Fruit fly (Drosophila melanogaster) whole organism, embryonic: Measurements from ENCODE around the gene ninaG.
A peak's percentile ranks its signal among the peaks of the same experiment; 100 is the strongest.

Source experiments
- Aef1 ChIP-seq: fragments of 200-800 bp; sonication (Bioruptor generic); IDR thresholded peaks from 3 replicates; pipeline ENCODE4 v1.3.6; 2022; ENCODE audit warnings: missing biosample characterization, missing genetic modification characterization
- B-H2 ChIP-seq: fragments of 200-800 bp; sonication (Bioruptor generic); optimal IDR thresholded peaks from 2 replicates; lab custom pipeline; 2018; ENCODE audit warnings: missing biosample characterization, mild to moderate bottlenecking, missing genetic modification characterization
- CG11560 ChIP-seq: fragments of 200-800 bp; sonication (Bioruptor generic); IDR thresholded peaks from 3 replicates; pipeline ENCODE4 v1.3.6; 2022; ENCODE audit warnings: missing biosample characterization, missing genetic modification characterization
- CG1233 ChIP-seq: fragments of 200-800 bp; sonication (Bioruptor generic); optimal IDR thresholded peaks from 4 replicates; lab custom pipeline; 2018; ENCODE audit warnings: missing biosample characterization, mild to moderate bottlenecking, missing genetic modification characterization
- CG13287 ChIP-seq: fragments of 200-800 bp; sonication (Bioruptor generic); IDR thresholded peaks from 2 replicates; pipeline ENCODE4 v1.3.6; 2022; ENCODE audit warnings: missing biosample characterization, missing genetic modification characterization; ENCODE audit not compliant: partially characterized antibody
- CG13424 ChIP-seq: fragments of 200-800 bp; sonication (Bioruptor generic); optimal IDR thresholded peaks from 2 replicates; lab custom pipeline; 2019; ENCODE audit warnings: missing biosample characterization, mild to moderate bottlenecking, missing genetic modification characterization, moderate library complexity
- CG14710 ChIP-seq: fragments of 200-800 bp; sonication (Bioruptor generic); optimal IDR thresholded peaks from 3 replicates; lab custom pipeline; 2019; ENCODE audit warnings: missing biosample characterization, mild to moderate bottlenecking, missing genetic modification characterization, moderate library complexity
- CG15479 ChIP-seq: fragments of 200-800 bp; sonication (Bioruptor generic); optimal IDR thresholded peaks from 3 replicates; lab custom pipeline; 2019; ENCODE audit warnings: missing biosample characterization, mild to moderate bottlenecking, missing genetic modification characterization, moderate library complexity
- CG17359 ChIP-seq: fragments of 200-800 bp; sonication (Bioruptor generic); optimal IDR thresholded peaks from 3 replicates; lab custom pipeline; 2018; ENCODE audit warnings: missing biosample characterization, mild to moderate bottlenecking, missing genetic modification characterization, moderate library complexity
- CG17361 ChIP-seq: fragments of 200-800 bp; sonication (Bioruptor generic); IDR thresholded peaks from 3 replicates; pipeline ENCODE4 v1.3.6; 2022; ENCODE audit warnings: missing biosample characterization, missing genetic modification characterization
- CG18476 ChIP-seq: fragments of 200-800 bp; sonication (Bioruptor generic); optimal IDR thresholded peaks from 2 replicates; lab custom pipeline; 2016; ENCODE audit warnings: missing biosample characterization, mild to moderate bottlenecking, missing genetic modification characterization
- CG2875 ChIP-seq: fragments of 200-800 bp; sonication (Bioruptor generic); optimal IDR thresholded peaks from 2 replicates; lab custom pipeline; 2017; ENCODE audit warnings: missing biosample characterization, mild to moderate bottlenecking, missing genetic modification characterization, missing genetic modification reagents
- CG31224 ChIP-seq: fragments of 200-800 bp; sonication (Bioruptor generic); IDR thresholded peaks from 2 replicates; pipeline ENCODE4 v1.3.6; 2022; ENCODE audit warnings: missing biosample characterization, missing genetic modification characterization
- CG3163 ChIP-seq: fragments of 200-800 bp; sonication (Bioruptor generic); optimal IDR thresholded peaks from 3 replicates; lab custom pipeline; 2016; ENCODE audit warnings: missing biosample characterization, missing genetic modification characterization
- CG4404 ChIP-seq: fragments of 200-800 bp; sonication (Bioruptor generic); IDR thresholded peaks from 2 replicates; pipeline ENCODE4 v1.3.6; 2022; ENCODE audit warnings: missing biosample characterization, missing genetic modification characterization
- CG4617 ChIP-seq: fragments of 200-800 bp; sonication (Bioruptor generic); optimal IDR thresholded peaks from 3 replicates; lab custom pipeline; 2016; ENCODE audit warnings: missing biosample characterization, missing genetic modification characterization, borderline replicate concordance
- CG4820 ChIP-seq: fragments of 200-800 bp; sonication (Bioruptor generic); optimal IDR thresholded peaks from 3 replicates; lab custom pipeline; 2016; ENCODE audit warnings: missing biosample characterization, missing genetic modification characterization
- CG8765 ChIP-seq: fragments of 200-800 bp; sonication (Bioruptor generic); IDR thresholded peaks from 2 replicates; pipeline ENCODE4 v1.3.6; 2022; ENCODE audit warnings: missing biosample characterization, missing genetic modification characterization
- CG9817 ChIP-seq: fragments of 200-800 bp; sonication (Bioruptor generic); optimal IDR thresholded peaks from 2 replicates; lab custom pipeline; 2018; ENCODE audit warnings: missing biosample characterization, mild to moderate bottlenecking, missing genetic modification characterization, moderate library complexity
- Chrac-16 ChIP-seq: fragments of 200-800 bp; sonication (Bioruptor generic); optimal IDR thresholded peaks from 3 replicates; lab custom pipeline; 2016; ENCODE audit warnings: missing biosample characterization, missing genetic modification characterization
- CoRest ChIP-seq: fragments of 200-800 bp; sonication (Bioruptor generic); optimal IDR thresholded peaks from 3 replicates; lab custom pipeline; 2018; ENCODE audit warnings: missing biosample characterization, mild to moderate bottlenecking, missing genetic modification characterization, moderate library complexity
- Dbx ChIP-seq: fragments of 200-800 bp; sonication (Bioruptor generic); IDR thresholded peaks from 3 replicates; pipeline ENCODE4 v1.3.6; 2022; ENCODE audit warnings: missing biosample characterization, missing genetic modification characterization
- Dfd ChIP-seq, 2 experiments: fragments of >200 bp; optimal IDR thresholded peaks; 2 replicates each; lab custom pipeline; 2017; ENCODE audit warnings: missing biosample characterization in 2 of 2, missing genetic modification characterization in 2 of 2
- Dll ChIP-seq: fragments of 200-800 bp; sonication (Bioruptor generic); IDR thresholded peaks from 4 replicates; pipeline ENCODE4 v1.3.6; 2022; ENCODE audit warnings: missing biosample characterization, missing genetic modification characterization; ENCODE audit not compliant: partially characterized antibody
- Elba2 ChIP-seq: fragments of 200-800 bp; sonication (Bioruptor generic); optimal IDR thresholded peaks from 3 replicates; lab custom pipeline; 2016; ENCODE audit warnings: missing biosample characterization, missing genetic modification characterization
- H2.0 ChIP-seq: fragments of 200-800 bp; sonication (Bioruptor generic); IDR thresholded peaks from 2 replicates; pipeline ENCODE4 v1.3.6; 2022; ENCODE audit warnings: missing biosample characterization, missing genetic modification characterization
- HLH3B ChIP-seq: fragments of 200-800 bp; sonication (Bioruptor generic); IDR thresholded peaks from 2 replicates; pipeline ENCODE4 v1.3.6; 2022; ENCODE audit warnings: missing biosample characterization, missing genetic modification characterization
- Hr3 ChIP-seq: fragments of 200-800 bp; sonication (Bioruptor generic); optimal IDR thresholded peaks from 3 replicates; lab custom pipeline; 2016; ENCODE audit warnings: missing biosample characterization, missing genetic modification characterization
- Lim3 ChIP-seq: fragments of 200-800 bp; sonication (Bioruptor generic); IDR thresholded peaks from 2 replicates; pipeline ENCODE4 v1.3.6; 2022; ENCODE audit warnings: missing biosample characterization, missing genetic modification characterization
- Nf-YC ChIP-seq: fragments of 200-800 bp; optimal IDR thresholded peaks from 3 replicates; lab custom pipeline; 2019; ENCODE audit warnings: missing biosample characterization, mild to moderate bottlenecking, missing genetic modification characterization, moderate library complexity
- Oli ChIP-seq: fragments of 200-800 bp; sonication (Bioruptor generic); optimal IDR thresholded peaks from 2 replicates; lab custom pipeline; 2018; ENCODE audit warnings: missing biosample characterization, mild to moderate bottlenecking, missing genetic modification characterization, moderate library complexity
- Pdp1 ChIP-seq, 2 experiments: fragments of 200-800 bp; sonication (Bioruptor generic); optimal IDR thresholded peaks; 3 replicates each; lab custom pipeline; 2016; ENCODE audit warnings: missing biosample characterization in 2 of 2, missing genetic modification characterization in 2 of 2, mild to moderate bottlenecking in 1 of 2, moderate library complexity in 1 of 2
- Rfx ChIP-seq: fragments of 200-800 bp; sonication (Bioruptor generic); IDR thresholded peaks from 2 replicates; pipeline ENCODE4 v1.3.6; 2022; ENCODE audit warnings: missing biosample characterization, missing genetic modification characterization
- Sin3A ChIP-seq: fragments of >200 bp; optimal IDR thresholded peaks from 2 replicates; lab custom pipeline; 2018
- TFAM ChIP-seq: fragments of 200-800 bp; sonication (Bioruptor generic); optimal IDR thresholded peaks from 2 replicates; lab custom pipeline; 2017; ENCODE audit warnings: missing biosample characterization, missing genetic modification characterization, inconsistent platforms
- chinmo ChIP-seq: fragments of 200-800 bp; sonication (Bioruptor generic); IDR thresholded peaks from 4 replicates; pipeline ENCODE4 v1.3.6; 2022; ENCODE audit warnings: missing biosample characterization, missing genetic modification characterization; ENCODE audit not compliant: partially characterized antibody
- corto ChIP-seq: fragments of 200-800 bp; sonication (Bioruptor generic); optimal IDR thresholded peaks from 2 replicates; lab custom pipeline; 2016; ENCODE audit warnings: missing biosample characterization, mild to moderate bottlenecking, missing genetic modification characterization, moderate library complexity
- exex ChIP-seq: fragments of 200-800 bp; sonication (Bioruptor generic); optimal IDR thresholded peaks from 4 replicates; lab custom pipeline; 2018; ENCODE audit warnings: missing biosample characterization, mild to moderate bottlenecking, missing genetic modification characterization, moderate library complexity
- fd3F ChIP-seq: fragments of 200-800 bp; sonication (Bioruptor generic); optimal IDR thresholded peaks from 2 replicates; lab custom pipeline; 2018; ENCODE audit warnings: missing biosample characterization, mild to moderate bottlenecking, missing genetic modification characterization, moderate library complexity
- grau ChIP-seq: fragments of 200-800 bp; optimal IDR thresholded peaks from 3 replicates; lab custom pipeline; 2019; ENCODE audit warnings: missing biosample characterization, mild to moderate bottlenecking, missing genetic modification characterization, moderate library complexity
- gsb-n ChIP-seq: fragments of 200-800 bp; sonication (Bioruptor generic); optimal IDR thresholded peaks from 3 replicates; lab custom pipeline; 2018; ENCODE audit warnings: missing biosample characterization, mild to moderate bottlenecking, missing genetic modification characterization
- h ChIP-seq: fragments of >200 bp; optimal IDR thresholded peaks from 2 replicates; lab custom pipeline; 2017
- nerfin-1 ChIP-seq: fragments of 200-800 bp; sonication (Bioruptor generic); optimal IDR thresholded peaks from 3 replicates; lab custom pipeline; 2019; ENCODE audit warnings: missing biosample characterization, mild to moderate bottlenecking, missing genetic modification characterization, moderate library complexity
- oc ChIP-seq: fragments of 200-800 bp; sonication (Bioruptor generic); optimal IDR thresholded peaks from 2 replicates; lab custom pipeline; 2018; ENCODE audit warnings: missing biosample characterization, mild to moderate bottlenecking, missing genetic modification characterization, moderate library complexity
- otp ChIP-seq: fragments of 200-800 bp; sonication (Bioruptor generic); IDR thresholded peaks from 3 replicates; pipeline ENCODE4, ENCODE4 v1.3.6; 2022; ENCODE audit warnings: missing biosample characterization, missing genetic modification characterization
- pzg ChIP-seq: fragments of 200-800 bp; sonication (Bioruptor generic); optimal IDR thresholded peaks from 3 replicates; lab custom pipeline; 2018; ENCODE audit warnings: missing biosample characterization, mild to moderate bottlenecking, missing genetic modification characterization, moderate library complexity
- sna ChIP-seq: fragments of 200-800 bp; sonication (Bioruptor generic); IDR thresholded peaks from 2 replicates; pipeline ENCODE4 v1.3.6; 2022; ENCODE audit warnings: missing biosample characterization, missing genetic modification characterization; ENCODE audit not compliant: partially characterized antibody
- stwl ChIP-seq: fragments of 200-800 bp; sonication (Bioruptor generic); optimal IDR thresholded peaks from 3 replicates; lab custom pipeline; 2018; ENCODE audit warnings: missing biosample characterization, mild to moderate bottlenecking, missing genetic modification characterization, moderate library complexity
- vnd ChIP-seq: fragments of 200-800 bp; sonication (Bioruptor generic); IDR thresholded peaks from 3 replicates; pipeline ENCODE4 v1.3.6; 2022; ENCODE audit warnings: missing biosample characterization, missing genetic modification characterization; ENCODE audit not compliant: partially characterized antibody

Gene ninaG

dm6 chr3R:11454210-11454904 lies 32.9 kb upstream of the ninaG start (continued):
- TF ChIP-seq CG4617 (GFP tag; lab: Kevin White, UChicago): no peak
- peak; percentile 61 for TF ChIP-seq Oli
- peak; percentile 73 for TF ChIP-seq CG13424 (tag; lab: Kevin White, UChicago)
- TF ChIP-seq CG15479 (GFP tag; lab: Kevin White, UChicago): no peak
- no peak for TF ChIP-seq nerfin-1 (tag; lab: Kevin White, UChicago)
- TF ChIP-seq sna: no peak
- TF ChIP-seq CG4404 (GFP tag; lab: Robert Waterston, UW): peak; percentile 46
- TF ChIP-seq CG31224 (GFP tag; lab: Robert Waterston, UW): peak; percentile 38; the same call in 1 of the 2 replicates
- TF ChIP-seq pzg: no peak
- TF ChIP-seq CG18476 (GFP tag; lab: Kevin White, UChicago): no peak
- TF ChIP-seq HLH3B (GFP tag; lab: Robert Waterston, UW): peak; percentile 30; the same call in 1 of the 2 replicates
- TF ChIP-seq h (lab: Kevin White, UChicago): no peak
- TF ChIP-seq CG9817 (tag; lab: Kevin White, UChicago): peak; percentile 79
- peak; percentile 0 for TF ChIP-seq CG3163
- peak; percentile 24 to 38 for TF ChIP-seq Pdp1 (GFP tag; optimal IDR thresholded peaks at IDR 0.05; lab: Kevin White, UChicago)
- TF ChIP-seq grau (tag; lab: Kevin White, UChicago): peak; percentile 67
- TF ChIP-seq Lim3: no peak
- TF ChIP-seq CG14710 (tag; lab: Kevin White, UChicago): no peak
- peak; percentile 83 for TF ChIP-seq Rfx (GFP tag; lab: Robert Waterston, UW)
- peak; percentile 48; the same call in 1 of the 3 replicates for TF ChIP-seq Aef1 (GFP tag; lab: Robert Waterston, UW)
- peak; percentile 41; the same call in 1 of the 3 replicates for TF ChIP-seq CG11560 (tag; lab: Robert Waterston, UW)
- no peak for TF ChIP-seq gsb-n
- peak; percentile 47 for TF ChIP-seq CG17359 (tag; lab: Kevin White, UChicago)
- no peak for TF ChIP-seq Elba2 (GFP tag; lab: Kevin White, UChicago)
- no peak for TF ChIP-seq vnd
- TF ChIP-seq CG1233 (GFP tag; lab: Kevin White, UChicago): peak; percentile 41
- no peak for TF ChIP-seq Dfd (GFP tag; optimal IDR thresholded peaks at IDR 0.05; lab: Kevin White, UChicago)
- TF ChIP-seq CG17361 (GFP tag; lab: Robert Waterston, UW): peak; percentile 72
- peak; percentile 13 for TF ChIP-seq corto
- TF ChIP-seq TFAM (GFP tag; lab: Kevin White, UChicago): no peak
- peak; percentile 65 for TF ChIP-seq Hr3 (GFP tag; lab: Kevin White, UChicago)
- no peak for TF ChIP-seq exex
- no peak for TF ChIP-seq B-H2 (GFP tag; lab: Kevin White, UChicago)
- no peak for TF ChIP-seq CG13287 (GFP tag; lab: Robert Waterston, UW)
- TF ChIP-seq Dbx (GFP tag; lab: Robert Waterston, UW): peak; percentile 81; the same call in 2 of the 3 replicates
- TF ChIP-seq otp: no peak
- TF ChIP-seq CoRest (tag; lab: Kevin White, UChicago): peak; percentile 80
- TF ChIP-seq CG8765: no peak
- no peak for TF ChIP-seq CG2875 (GFP tag; lab: Kevin White, UChicago)
- TF ChIP-seq Dll: no peak
- TF ChIP-seq fd3F (GFP tag; lab: Kevin White, UChicago): peak; percentile 66
- peak; percentile 8 for TF ChIP-seq Nf-YC (tag; lab: Kevin White, UChicago)
- no peak for TF ChIP-seq oc
- peak; percentile 21 for TF ChIP-seq Chrac-16 (GFP tag; lab: Kevin White, UChicago)
- no peak for TF ChIP-seq stwl
- 0 out of 2 replicates have a peak, but pooled peaks have one; percentile 31 for TF ChIP-seq H2.0 (GFP tag; lab: Robert Waterston, UW)
- TF ChIP-seq CG4820: peak; percentile 0
- no peak for TF ChIP-seq Sin3A (lab: Kevin White, UChicago)
- TF ChIP-seq chinmo (GFP tag; lab: Robert Waterston, UW): no peak
